Worm (Caenorhabditis elegans) whole organism, late embryonic: ENCODE data around the gene W01D2.1.

Source experiments
- C08G9.2 ChIP-seq: sonication (generic microtip); optimal IDR thresholded peaks from 2 replicates; lab custom pipeline; 2016; ENCODE audit warnings: mild to moderate bottlenecking, missing genetic modification characterization, moderate library complexity, missing compliant biosample characterization
- F13H6.1 ChIP-seq: sonication (generic microtip); optimal IDR thresholded peaks from 2 replicates; lab custom pipeline; 2016; ENCODE audit warnings: missing genetic modification characterization, missing compliant biosample characterization
- K02D7.2 ChIP-seq: sonication (generic microtip); optimal IDR thresholded peaks from 2 replicates; lab custom pipeline; 2017; ENCODE audit warnings: mild to moderate bottlenecking, missing genetic modification characterization, missing compliant biosample characterization
- K09A11.1 ChIP-seq: sonication (generic microtip); optimal IDR thresholded peaks from 2 replicates; lab custom pipeline; 2017; ENCODE audit warnings: antibody characterized with exemption, mild to moderate bottlenecking, missing genetic modification characterization, missing compliant biosample characterization; ENCODE audit not compliant: insufficient read depth
- T23F11.4 ChIP-seq: fragments of 200-800 bp; sonication (Bioruptor generic); optimal IDR thresholded peaks from 2 replicates; lab custom pipeline; 2018; ENCODE audit warnings: mild to moderate bottlenecking, missing genetic modification characterization, missing compliant biosample characterization
- Y22D7AL.16 ChIP-seq: sonication (generic microtip); optimal IDR thresholded peaks from 2 replicates; lab custom pipeline; 2016; ENCODE audit warnings: missing genetic modification characterization, missing compliant biosample characterization
- ahr-1 ChIP-seq: sonication (generic microtip); optimal IDR thresholded peaks from 2 replicates; lab custom pipeline; 2016; ENCODE audit warnings: missing genetic modification characterization, missing compliant biosample characterization
- ama-1 ChIP-seq: fragments of 150-350 bp; optimal IDR thresholded peaks from 2 replicates; lab custom pipeline; 2014
- ceh-19 ChIP-seq: fragments of 200-800 bp; sonication (Bioruptor generic); optimal IDR thresholded peaks from 2 replicates; lab custom pipeline; 2018; ENCODE audit warnings: mild to moderate bottlenecking, missing genetic modification characterization, missing compliant biosample characterization
- ceh-22 ChIP-seq: sonication (generic microtip); optimal IDR thresholded peaks from 2 replicates; lab custom pipeline; 2017; ENCODE audit warnings: missing biosample characterization, missing genetic modification characterization
- ceh-24 ChIP-seq: sonication (generic microtip); optimal IDR thresholded peaks from 2 replicates; lab custom pipeline; 2016; ENCODE audit warnings: mild to moderate bottlenecking, missing genetic modification characterization, missing compliant biosample characterization
- ceh-45 ChIP-seq: fragments of 200-800 bp; sonication (Bioruptor generic); IDR thresholded peaks from 2 replicates; pipeline ENCODE4 v1.3.6; 2022; ENCODE audit warnings: missing genetic modification reagents, missing genetic modification characterization, missing compliant biosample characterization
- ceh-48 ChIP-seq: sonication (generic microtip); optimal IDR thresholded peaks from 2 replicates; lab custom pipeline; 2016; ENCODE audit warnings: missing genetic modification characterization, inconsistent platforms, missing compliant biosample characterization
- ceh-6 ChIP-seq: fragments of 200-800 bp; sonication (Bioruptor generic); optimal IDR thresholded peaks from 2 replicates; lab custom pipeline; 2018; ENCODE audit warnings: mild to moderate bottlenecking, missing genetic modification characterization, missing compliant biosample characterization
- ceh-9 ChIP-seq: sonication (generic microtip); optimal IDR thresholded peaks from 2 replicates; lab custom pipeline; 2016; ENCODE audit warnings: mild to moderate bottlenecking, missing genetic modification characterization, inconsistent platforms, missing compliant biosample characterization
- che-1 ChIP-seq: sonication (generic microtip); optimal IDR thresholded peaks from 2 replicates; lab custom pipeline; 2016; ENCODE audit warnings: mild to moderate bottlenecking, missing genetic modification characterization, missing compliant biosample characterization
- dmd-4 ChIP-seq: sonication (generic microtip); optimal IDR thresholded peaks from 2 replicates; lab custom pipeline; 2016; ENCODE audit warnings: borderline replicate concordance, missing genetic modification characterization, missing compliant biosample characterization
- elt-4 ChIP-seq: sonication (generic microtip); optimal IDR thresholded peaks from 2 replicates; lab custom pipeline; 2016; ENCODE audit warnings: missing genetic modification characterization, missing compliant biosample characterization
- ets-4 ChIP-seq: sonication (generic microtip); optimal IDR thresholded peaks from 2 replicates; lab custom pipeline; 2016; ENCODE audit warnings: missing genetic modification characterization, missing compliant biosample characterization
- eyg-1 ChIP-seq: sonication (generic microtip); optimal IDR thresholded peaks from 2 replicates; lab custom pipeline; 2016; ENCODE audit warnings: missing genotype, missing genetic modification characterization, missing compliant biosample characterization
- fkh-10 ChIP-seq: fragments of 150-350 bp; optimal IDR thresholded peaks from 2 replicates; lab custom pipeline; 2014; ENCODE audit warnings: missing biosample characterization, missing genetic modification reagents, missing genetic modification characterization
- fkh-6 ChIP-seq: sonication (generic microtip); optimal IDR thresholded peaks from 2 replicates; lab custom pipeline; 2016; ENCODE audit warnings: missing genetic modification characterization, missing compliant biosample characterization
- gmeb-2 ChIP-seq: sonication (generic microtip); optimal IDR thresholded peaks from 2 replicates; lab custom pipeline; 2016; ENCODE audit warnings: missing genetic modification characterization, inconsistent platforms, missing compliant biosample characterization
- hlh-15 ChIP-seq: sonication (generic microtip); optimal IDR thresholded peaks from 2 replicates; lab custom pipeline; 2016; ENCODE audit warnings: missing genetic modification characterization, missing compliant biosample characterization
- hlh-6 ChIP-seq: sonication (generic microtip); optimal IDR thresholded peaks from 2 replicates; lab custom pipeline; 2016; ENCODE audit warnings: missing genotype, missing genetic modification characterization, missing compliant biosample characterization
- hlh-8 ChIP-seq: sonication (generic microtip); optimal IDR thresholded peaks from 2 replicates; lab custom pipeline; 2016; ENCODE audit warnings: missing genotype, missing genetic modification characterization, missing compliant biosample characterization
- lim-6 ChIP-seq: sonication (generic microtip); optimal IDR thresholded peaks from 2 replicates; lab custom pipeline; 2016; ENCODE audit warnings: missing genetic modification characterization, missing compliant biosample characterization
- madf-2 ChIP-seq: sonication (generic microtip); optimal IDR thresholded peaks from 2 replicates; lab custom pipeline; 2017; ENCODE audit warnings: missing genetic modification characterization, missing compliant biosample characterization
- npax-4 ChIP-seq: sonication (generic microtip); optimal IDR thresholded peaks from 2 replicates; lab custom pipeline; 2016; ENCODE audit warnings: missing genetic modification characterization, missing compliant biosample characterization
- odd-2 ChIP-seq: sonication (generic microtip); optimal IDR thresholded peaks from 2 replicates; lab custom pipeline; 2017; ENCODE audit warnings: antibody characterized with exemption, mild to moderate bottlenecking, missing genetic modification characterization, missing compliant biosample characterization
- pag-3 ChIP-seq: sonication (generic microtip); optimal IDR thresholded peaks from 2 replicates; lab custom pipeline; 2016; ENCODE audit warnings: missing compliant biosample characterization, missing genetic modification characterization, borderline replicate concordance
- pax-1 ChIP-seq: fragments of 150-350 bp; optimal IDR thresholded peaks from 2 replicates; lab custom pipeline; 2014; ENCODE audit warnings: missing biosample characterization, missing genetic modification characterization
- pha-4 ChIP-seq: fragments of 150-350 bp; optimal IDR thresholded peaks from 2 replicates; lab custom pipeline; 2018; ENCODE audit warnings: missing biosample characterization, missing genetic modification reagents, missing genetic modification characterization
- pqm-1 ChIP-seq: sonication (generic microtip); optimal IDR thresholded peaks from 2 replicates; lab custom pipeline; 2016; ENCODE audit warnings: missing genetic modification characterization, missing compliant biosample characterization
- rnt-1 ChIP-seq: sonication (generic microtip); optimal IDR thresholded peaks from 2 replicates; lab custom pipeline; 2016; ENCODE audit warnings: missing genetic modification characterization, missing compliant biosample characterization
- sdc-2 ChIP-seq: sonication (generic microtip); optimal IDR thresholded peaks from 2 replicates; lab custom pipeline; 2016; ENCODE audit warnings: missing genotype, missing genetic modification characterization, missing compliant biosample characterization
- sox-2 ChIP-seq: fragments of 200-800 bp; sonication (Bioruptor generic); IDR thresholded peaks from 2 replicates; pipeline ENCODE4 v1.3.6; 2022; ENCODE audit warnings: missing genetic modification reagents, missing genetic modification characterization, missing compliant biosample characterization
- sox-4 ChIP-seq: sonication (generic microtip); optimal IDR thresholded peaks from 2 replicates; lab custom pipeline; 2017; ENCODE audit warnings: mild to moderate bottlenecking, missing genetic modification characterization, inconsistent platforms, missing compliant biosample characterization
- tbx-2 ChIP-seq: sonication (generic microtip); optimal IDR thresholded peaks from 2 replicates; lab custom pipeline; 2016; ENCODE audit warnings: missing genetic modification characterization, missing compliant biosample characterization
- tbx-7 ChIP-seq: sonication (generic microtip); optimal IDR thresholded peaks from 2 replicates; lab custom pipeline; 2016; ENCODE audit warnings: missing genotype, missing genetic modification characterization, missing compliant biosample characterization
- ttx-3 ChIP-seq: sonication (generic microtip); optimal IDR thresholded peaks from 2 replicates; lab custom pipeline; 2016; ENCODE audit warnings: missing genetic modification reagents, missing genetic modification characterization, missing compliant biosample characterization
- unc-3 ChIP-seq, 2 experiments: fragments of 200-800 bp in 1 of 2; sonication (Bioruptor generic) in 1 of 2; sonication (generic microtip) in 1 of 2; conservative IDR thresholded peaks in 1 of 2; optimal IDR thresholded peaks in 1 of 2; 2 replicates each; pipeline versions ENCODE4 v1.3.6 to Lab custom; 2016 to 2022; ENCODE audit warnings: missing compliant biosample characterization in 2 of 2, missing genetic modification characterization in 2 of 2, missing genetic modification reagents in 1 of 2
- unc-42 ChIP-seq: sonication (generic microtip); optimal IDR thresholded peaks from 2 replicates; lab custom pipeline; 2016; ENCODE audit warnings: missing genotype, missing genetic modification characterization, missing compliant biosample characterization
- unc-55 ChIP-seq: sonication (generic microtip); optimal IDR thresholded peaks from 2 replicates; lab custom pipeline; 2017; ENCODE audit warnings: missing biosample characterization, missing genetic modification reagents, missing genetic modification characterization
- zip-5 ChIP-seq: sonication (generic microtip); optimal IDR thresholded peaks from 2 replicates; lab custom pipeline; 2016; ENCODE audit warnings: missing genetic modification characterization, missing compliant biosample characterization

W01D2.1 gene

DNA sequence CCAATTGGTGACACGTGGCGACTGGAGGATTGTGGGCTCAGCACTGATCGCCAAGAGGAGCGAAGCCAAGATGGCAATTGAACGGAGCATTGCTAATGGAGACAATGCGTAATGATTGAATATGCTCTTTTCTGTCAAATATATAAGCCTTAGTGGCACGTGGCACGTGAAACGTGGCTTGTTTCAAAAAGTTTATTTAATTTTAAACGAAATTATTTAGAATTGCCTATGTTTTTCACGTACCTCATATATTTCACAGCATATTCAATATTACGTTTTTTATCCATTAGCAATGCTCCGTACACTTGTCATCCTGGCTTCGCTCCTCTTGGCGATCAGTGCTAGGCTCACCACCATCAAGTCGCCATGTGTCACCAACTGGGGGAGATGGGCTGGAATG is 29.4 kb upstream of the W01D2.1 start, which contains the start of gene Y54E2A.9 (continued):
- TF ChIP-seq rnt-1 (tag; lab: Kevin White, UChicago) (no peak), Y22D7AL.16 (tag; lab: Kevin White, UChicago) (no peak), npax-4 (no peak)

DNA sequence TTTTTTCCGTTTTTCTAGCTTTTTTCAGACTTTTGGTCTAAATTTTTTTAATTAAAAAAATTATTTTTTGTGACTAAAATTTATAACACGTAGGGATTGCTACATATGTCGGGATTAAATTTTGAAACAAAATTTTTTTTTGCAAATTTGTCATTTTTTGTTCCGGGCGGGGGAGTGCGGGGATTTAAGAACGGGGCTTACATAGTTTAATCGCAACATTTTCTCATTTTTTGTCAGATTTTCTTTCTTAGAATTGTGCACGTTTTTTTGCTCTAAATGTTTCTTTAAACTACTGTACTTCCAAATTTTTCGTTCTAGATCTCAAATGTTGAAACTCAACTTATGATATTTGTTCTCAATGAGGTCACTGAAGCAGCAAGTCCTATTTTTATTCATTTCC is 24.6 kb upstream of the W01D2.1 start, which contains the start of gene Y54E2A.10:
Y54E2A.10 (plus strand) TSS at position 301 of the 400 bp plus-strand sequence.
- TF ChIP-seq ahr-1 (tag; lab: Kevin White, UChicago), result no peak
- no peak for TF ChIP-seq ama-1 (lab: Kevin White, UChicago)
- no peak for TF ChIP-seq fkh-6 (tag; lab: Kevin White, UChicago)

DNA sequence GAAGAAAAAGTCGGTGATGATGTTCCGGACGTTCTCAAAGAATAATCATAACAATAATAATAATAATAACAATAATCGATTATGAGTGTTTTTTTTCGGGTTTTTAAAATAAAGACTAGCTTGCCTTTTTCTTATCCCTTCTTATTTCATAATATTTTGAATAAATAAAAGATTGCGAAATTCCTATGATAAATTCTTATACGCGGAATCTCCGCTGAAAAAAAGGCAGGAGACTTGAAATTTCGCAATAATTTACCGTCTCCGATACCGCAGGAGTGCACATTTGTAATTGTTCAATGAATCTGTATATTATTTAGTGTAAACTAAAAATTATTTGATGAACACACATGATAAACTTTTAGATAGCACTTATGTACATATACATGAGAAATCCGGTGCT is 22.8 kb upstream of the W01D2.1 start:
- TF ChIP-seq tbx-2 (tag; lab: Kevin White, UChicago) (no peak), dmd-4 (tag; lab: Kevin White, UChicago) (no peak), eyg-1 (tag; lab: Kevin White, UChicago) (no peak), K09A11.1 (tag; lab: Kevin White, UChicago) (no peak), C08G9.2 (tag; lab: Kevin White, UChicago) (no peak), sox-4 (tag; lab: Kevin White, UChicago) (no peak), odd-2 (tag; lab: Kevin White, UChicago) (no peak), F13H6.1 (tag; lab: Kevin White, UChicago) (no peak), ets-4 (no peak), che-1 (tag; lab: Kevin White, UChicago) (no peak), hlh-15 (tag; lab: Kevin White, UChicago) (no peak), Y22D7AL.16 (tag; lab: Kevin White, UChicago) (no peak), gmeb-2 (tag; lab: Kevin White, UChicago) (no peak), tbx-7 (tag; lab: Kevin White, UChicago) (no peak), ceh-6 (GFP tag; lab: Kevin White, UChicago) (no peak), zip-5 (tag; lab: Kevin White, UChicago) (no peak)

DNA sequence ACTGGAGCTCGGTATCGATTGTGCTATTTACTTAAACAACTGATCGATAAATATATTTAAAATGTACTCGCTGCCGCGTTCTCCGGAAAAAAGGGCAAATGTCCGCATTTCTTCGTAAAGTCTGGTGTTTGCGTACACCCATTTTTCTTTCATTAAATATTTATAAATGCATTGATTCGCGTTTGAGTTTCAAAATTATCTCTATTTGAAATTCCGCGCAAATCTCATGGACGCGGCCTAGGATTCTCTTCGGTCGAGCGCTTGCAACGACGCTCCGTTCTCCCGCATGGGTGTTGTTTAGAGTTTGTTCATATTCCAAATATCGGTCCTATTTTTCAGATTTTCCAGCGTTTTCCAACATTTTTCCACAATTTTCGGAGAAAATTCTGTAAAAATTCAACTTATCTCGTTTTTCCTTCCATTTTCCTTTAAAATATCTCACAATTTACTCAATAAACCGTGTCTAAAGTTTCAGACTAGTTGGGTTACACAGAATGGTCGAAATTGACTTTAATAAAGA is 20.3 kb upstream of the W01D2.1 start, which contains the start of gene eif-3.B:
eif-3.B (plus strand) TSS at position 470 of the 520 bp plus-strand sequence.
- TF ChIP-seq gmeb-2 (tag; lab: Kevin White, UChicago) (no peak), ceh-24 (tag; lab: Kevin White, UChicago) (no peak), pax-1 (peak; percentile 76), ceh-19 (GFP tag; lab: Kevin White, UChicago) (no peak), C08G9.2 (tag; lab: Kevin White, UChicago) (peak; percentile 97), pag-3 (tag; lab: Kevin White, UChicago) (peak; percentile 23), pha-4 (tag; lab: Kevin White, UChicago) (no peak), elt-4 (no peak), sdc-2 (tag; lab: Kevin White, UChicago) (no peak), ceh-48 (tag; lab: Kevin White, UChicago) (peak; percentile 64), fkh-6 (tag; lab: Kevin White, UChicago) (peak; percentile 79), fkh-10 (no peak), dmd-4 (tag; lab: Kevin White, UChicago) (no peak), ceh-45 (GFP tag; lab: Robert Waterston, UW) (no peak), ttx-3 (peak; percentile 29), sox-2 (GFP tag; lab: Robert Waterston, UW) (no peak), ama-1 (lab: Kevin White, UChicago) (no peak), pqm-1 (tag; lab: Kevin White, UChicago) (peak; percentile 69), ceh-9 (no peak), hlh-8 (tag; lab: Kevin White, UChicago) (peak; percentile 81), T23F11.4 (GFP tag; lab: Kevin White, UChicago) (no peak), unc-3 (GFP tag; conservative IDR thresholded peaks at IDR 0.05; lab: Robert Waterston, UW) (peak; percentile 55; the same call in 1 of the 2 replicates), unc-3 (tag; optimal IDR thresholded peaks at IDR 0.05; lab: Kevin White, UChicago) (no peak), sox-4 (tag; lab: Kevin White, UChicago) (no peak), K02D7.2 (tag; lab: Kevin White, UChicago) (no peak), tbx-2 (tag; lab: Kevin White, UChicago) (peak; percentile 94), npax-4 (no peak), ceh-22 (tag; lab: Kevin White, UChicago) (no peak), hlh-15 (tag; lab: Kevin White, UChicago) (peak; percentile 15), lim-6 (tag; lab: Kevin White, UChicago) (peak; percentile 83), madf-2 (tag; lab: Kevin White, UChicago) (peak; percentile 42), ets-4 (peak; percentile 91), unc-42 (tag; lab: Kevin White, UChicago) (peak; percentile 93), hlh-6 (tag; lab: Kevin White, UChicago) (no peak), unc-55 (peak; percentile 74)
